Worm (Caenorhabditis elegans) whole organism, early embryonic: ENCODE measurements around the gene fbxa-9.
"Not testable (repeated sequence)": the region's sequence is repeated elsewhere in the genome, so short reads cannot be mapped to it uniquely, and the experiment has no call there.

Experiments used
- B0310.2 ChIP-seq: sonication (generic microtip); optimal IDR thresholded peaks from 2 replicates; lab custom pipeline; 2016; ENCODE audit warnings: mild to moderate bottlenecking, missing genetic modification characterization, missing compliant biosample characterization
- F13C5.2 ChIP-seq: sonication (generic microtip); optimal IDR thresholded peaks from 2 replicates; lab custom pipeline; 2017; ENCODE audit warnings: mild to moderate bottlenecking, missing genetic modification characterization, inconsistent platforms, missing compliant biosample characterization
- aly-1 ChIP-seq: sonication (generic microtip); optimal IDR thresholded peaks from 2 replicates; lab custom pipeline; 2016; ENCODE audit warnings: missing genetic modification characterization, missing compliant biosample characterization
- ama-1 ChIP-seq: fragments of 150-350 bp; optimal IDR thresholded peaks from 2 replicates; lab custom pipeline; 2014
- ceh-13 ChIP-seq: fragments of 200-800 bp; sonication (Bioruptor generic); optimal IDR thresholded peaks from 2 replicates; lab custom pipeline; 2018; ENCODE audit warnings: mild to moderate bottlenecking, missing genetic modification characterization, missing compliant biosample characterization
- ceh-36 ChIP-seq: sonication (generic microtip); optimal IDR thresholded peaks from 2 replicates; lab custom pipeline; 2016; ENCODE audit warnings: missing genetic modification characterization, inconsistent platforms, missing compliant biosample characterization
- ets-7 ChIP-seq: sonication (generic microtip); optimal IDR thresholded peaks from 2 replicates; lab custom pipeline; 2016; ENCODE audit warnings: missing genotype, missing genetic modification characterization, missing compliant biosample characterization
- flt-1 ChIP-seq: fragments of 200-800 bp; sonication (Bioruptor generic); IDR thresholded peaks from 2 replicates; pipeline ENCODE4 v1.3.6; 2022; ENCODE audit warnings: missing genetic modification characterization, missing compliant biosample characterization
- hmbx-1 ChIP-seq: sonication (generic microtip); optimal IDR thresholded peaks from 2 replicates; lab custom pipeline; 2016; ENCODE audit warnings: mild to moderate bottlenecking, missing genetic modification characterization, missing compliant biosample characterization
- hmg-4 ChIP-seq: fragments of 200-800 bp; sonication (Bioruptor generic); optimal IDR thresholded peaks from 2 replicates; lab custom pipeline; 2018; ENCODE audit warnings: mild to moderate bottlenecking, missing genetic modification characterization, missing compliant biosample characterization
- hnd-1 ChIP-seq: sonication (generic microtip); optimal IDR thresholded peaks from 2 replicates; lab custom pipeline; 2016; ENCODE audit warnings: missing genetic modification characterization, missing compliant biosample characterization
- pes-1 ChIP-seq: fragments of 200-800 bp; sonication (Bioruptor generic); IDR thresholded peaks from 2 replicates; pipeline ENCODE4 v1.3.6; 2022; ENCODE audit warnings: missing genetic modification reagents, missing genetic modification characterization, missing compliant biosample characterization
- scrt-1 ChIP-seq: fragments of 200-800 bp; sonication (Bioruptor generic); IDR thresholded peaks from 2 replicates; pipeline ENCODE4 v1.3.6; 2022; ENCODE audit warnings: missing genetic modification characterization, missing compliant biosample characterization
- sea-1 ChIP-seq: fragments of 200-800 bp; sonication (Bioruptor generic); conservative IDR thresholded peaks from 2 replicates; pipeline ENCODE4 v1.3.6; 2022; ENCODE audit warnings: missing genetic modification characterization, missing compliant biosample characterization
- tbx-11 ChIP-seq: fragments of 200-800 bp; sonication (Bioruptor generic); IDR thresholded peaks from 2 replicates; pipeline ENCODE4 v1.3.6; 2022; ENCODE audit warnings: missing genetic modification characterization, missing compliant biosample characterization
- tbx-37 ChIP-seq: fragments of 200-800 bp; sonication (Bioruptor generic); conservative IDR thresholded peaks from 2 replicates; pipeline ENCODE4 v1.3.6; 2022; ENCODE audit warnings: missing genetic modification reagents, missing genetic modification characterization, missing compliant biosample characterization
- tra-4 ChIP-seq: sonication (generic microtip); optimal IDR thresholded peaks from 2 replicates; lab custom pipeline; 2017; ENCODE audit warnings: missing genetic modification characterization, missing compliant biosample characterization

fbxa-9 gene

DNA sequence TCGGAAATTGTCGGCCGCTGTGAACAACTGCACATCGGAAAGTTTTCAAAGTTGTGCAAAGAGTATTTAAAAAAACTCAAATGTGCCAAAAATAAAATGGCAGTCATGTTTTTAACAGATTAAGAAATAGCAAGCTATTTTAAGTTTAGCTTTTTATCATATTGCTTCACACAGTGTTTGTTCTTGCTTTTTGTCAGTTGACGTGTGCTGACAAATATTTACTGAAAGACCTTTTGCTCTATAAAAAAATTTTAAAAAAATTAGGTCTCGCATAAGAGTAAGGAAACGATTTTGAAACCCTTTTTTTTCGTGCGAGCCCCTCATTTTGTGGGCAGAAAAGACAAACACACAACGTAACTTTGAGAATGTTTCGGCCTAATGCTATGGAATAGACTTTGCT lies 10.9 kb upstream of the fbxa-9 start, which contains the start of gene fbxa-71:
Gene fbxa-71, plus strand, starts transcription at position 301 of the 400 bp plus-strand sequence.
- TF ChIP-seq flt-1 (GFP tag; lab: Robert Waterston, UW) = no peak
- TF ChIP-seq tra-4 = no peak
- no peak for TF ChIP-seq hnd-1 (tag; lab: Kevin White, UChicago)
- no peak for TF ChIP-seq hmg-4
- no peak for TF ChIP-seq ceh-13 (GFP tag; lab: Kevin White, UChicago)
- TF ChIP-seq scrt-1 = no peak
- TF ChIP-seq tbx-11 (GFP tag; lab: Robert Waterston, UW) = no peak
- no peak for TF ChIP-seq sea-1 (GFP tag; lab: Robert Waterston, UW)
- TF ChIP-seq pes-1 (GFP tag; lab: Robert Waterston, UW) = no peak
- TF ChIP-seq tbx-37 (GFP tag; lab: Robert Waterston, UW) = no peak
- TF ChIP-seq hmbx-1 = no peak
- TF ChIP-seq ceh-36 (tag; lab: Kevin White, UChicago) = no peak
- TF ChIP-seq ama-1 = no peak
- TF ChIP-seq ets-7 (tag; lab: Kevin White, UChicago) = no peak

- no peak for TF ChIP-seq ceh-36 (tag; lab: Kevin White, UChicago)
- TF ChIP-seq tbx-11 (GFP tag; lab: Robert Waterston, UW) = no peak
- TF ChIP-seq scrt-1 = no peak
- TF ChIP-seq tra-4 = no peak
- no peak for TF ChIP-seq sea-1 (GFP tag; lab: Robert Waterston, UW)
- TF ChIP-seq F13C5.2 = no peak
- TF ChIP-seq ama-1 = no peak
- no peak for TF ChIP-seq B0310.2 (tag; lab: Kevin White, UChicago)
Observed at ce11 chrIII:2258863-2259262, 7.6 kb upstream of the fbxa-9 start, which contains the start of gene fbxa-43. Gene fbxa-43 (minus strand): TSS chrIII:2258963.

DNA sequence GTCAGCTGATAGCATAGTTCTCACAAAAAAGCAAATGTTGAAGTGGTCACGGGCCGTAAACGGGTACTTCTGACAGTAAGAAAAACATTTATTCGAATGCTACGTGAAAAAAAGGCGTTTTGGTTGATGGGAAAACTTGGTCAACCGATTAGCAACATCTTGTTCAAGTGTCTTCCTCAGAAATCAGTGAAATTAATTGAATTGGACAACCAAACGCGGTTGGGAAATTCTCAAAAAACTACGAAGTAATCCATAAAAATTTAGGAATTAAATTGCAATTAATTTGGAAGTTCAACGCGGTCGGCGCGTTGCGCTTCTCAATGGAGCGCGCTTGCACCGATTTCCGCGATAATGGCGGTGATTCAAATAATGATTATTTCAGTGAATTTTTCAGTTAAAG lies 7.1 kb upstream of the fbxa-9 start:
- no peak for TF ChIP-seq sea-1 (GFP tag; lab: Robert Waterston, UW)
- no peak for TF ChIP-seq hmbx-1
- TF ChIP-seq hmg-4 = no peak
- TF ChIP-seq tbx-37 (GFP tag; lab: Robert Waterston, UW) = no peak
- no peak for TF ChIP-seq flt-1 (GFP tag; lab: Robert Waterston, UW)

- not testable (repeated sequence) for TF ChIP-seq F13C5.2; scrt-1; pes-1 (GFP tag; lab: Robert Waterston, UW)
Observed at ce11 chrIII:2261353-2261752, 5.1 kb upstream of the fbxa-9 start, which contains the start of gene fbxa-42. Gene fbxa-42 (minus strand): TSS chrIII:2261453.

- TF ChIP-seq ama-1 (no peak), B0310.2 (tag; lab: Kevin White, UChicago) (no peak), tbx-37 (GFP tag; lab: Robert Waterston, UW) (no peak), tra-4 (no peak), hmg-4 (no peak), tbx-11 (GFP tag; lab: Robert Waterston, UW) (no peak), ets-7 (tag; lab: Kevin White, UChicago) (no peak), hmbx-1 (no peak), F13C5.2 (no peak)
Observed at ce11 chrIII:2262942-2263341, 3.5 kb upstream of the fbxa-9 start, which contains the start of gene Y54F10BM.6. Gene Y54F10BM.6 (plus strand): TSS chrIII:2263242.

- TF ChIP-seq F13C5.2 (no peak), tbx-37 (GFP tag; lab: Robert Waterston, UW) (no peak), scrt-1 (no peak), tra-4 (no peak), hnd-1 (tag; lab: Kevin White, UChicago) (no peak), tbx-11 (GFP tag; lab: Robert Waterston, UW) (no peak), ama-1 (no peak), ceh-36 (tag; lab: Kevin White, UChicago) (no peak), ceh-13 (GFP tag; lab: Kevin White, UChicago) (no peak), B0310.2 (tag; lab: Kevin White, UChicago) (no peak), hmg-4 (no peak), pes-1 (GFP tag; lab: Robert Waterston, UW) (no peak), aly-1 (tag; lab: Kevin White, UChicago) (no peak), flt-1 (GFP tag; lab: Robert Waterston, UW) (no peak), hmbx-1 (no peak), sea-1 (GFP tag; lab: Robert Waterston, UW) (no peak), ets-7 (tag; lab: Kevin White, UChicago) (no peak)
Observed at ce11 chrIII:2272075-2272474, 5.6 kb downstream of the fbxa-9 start, which contains the start of gene fbxa-48. Gene fbxa-48 (minus strand): TSS chrIII:2272175.

- no peak for TF ChIP-seq aly-1 (tag; lab: Kevin White, UChicago)
- TF ChIP-seq tbx-37 (GFP tag; lab: Robert Waterston, UW) = no peak
- no peak for TF ChIP-seq hnd-1 (tag; lab: Kevin White, UChicago)
- no peak for TF ChIP-seq F13C5.2
Observed at ce11 chrIII:2272732-2273131, 6.3 kb downstream of the fbxa-9 start, which contains the start of gene fbxa-39. Gene fbxa-39 (plus strand): TSS chrIII:2273032.

DNA sequence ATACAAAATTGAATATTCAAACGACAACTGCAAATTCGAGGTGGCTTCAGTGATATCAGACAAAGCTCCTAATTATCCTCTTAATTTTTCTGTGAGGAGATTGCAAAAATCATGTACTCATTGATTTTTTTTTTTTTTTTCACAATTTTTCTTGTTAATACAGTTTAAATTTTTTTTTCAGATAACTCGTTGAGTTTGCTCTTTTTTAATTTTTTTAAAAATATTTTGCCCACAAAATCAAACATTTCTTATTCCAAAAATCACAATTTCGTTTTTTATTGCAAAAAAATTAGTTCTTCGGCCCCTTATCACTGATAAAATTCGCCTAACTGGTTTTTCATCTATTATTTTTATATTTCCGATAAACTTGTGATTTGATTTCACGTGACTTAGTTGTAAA lies 10.4 kb downstream of the fbxa-9 start, which contains the start of gene Y54F10BM.21:
Gene Y54F10BM.21, plus strand, starts transcription at position 301 of the 400 bp plus-strand sequence.
- TF ChIP-seq ceh-13 (GFP tag; lab: Kevin White, UChicago) = no peak
- no peak for TF ChIP-seq pes-1 (GFP tag; lab: Robert Waterston, UW)
- TF ChIP-seq B0310.2 (tag; lab: Kevin White, UChicago) = no peak
- TF ChIP-seq scrt-1 = no peak
- no peak for TF ChIP-seq hmg-4
- TF ChIP-seq ets-7 (tag; lab: Kevin White, UChicago) = no peak
- TF ChIP-seq tra-4 = no peak
- TF ChIP-seq F13C5.2 = no peak
- no peak for TF ChIP-seq hmbx-1
- no peak for TF ChIP-seq tbx-11 (GFP tag; lab: Robert Waterston, UW)
- TF ChIP-seq tbx-37 (GFP tag; lab: Robert Waterston, UW) = no peak
- TF ChIP-seq flt-1 (GFP tag; lab: Robert Waterston, UW) = no peak
- TF ChIP-seq sea-1 (GFP tag; lab: Robert Waterston, UW) = no peak
- no peak for TF ChIP-seq hnd-1 (tag; lab: Kevin White, UChicago)
- TF ChIP-seq ceh-36 (tag; lab: Kevin White, UChicago) = no peak
- no peak for TF ChIP-seq ama-1
- no peak for TF ChIP-seq aly-1 (tag; lab: Kevin White, UChicago)
